Fruit fly (Drosophila melanogaster) Kc167 (cell line): Measurements from ENCODE around the gene CG4025.

Experiments used
- Myc ChIP-seq: fragments of >200 bp; optimal IDR thresholded peaks from 2 replicates; lab custom pipeline; 2017; ENCODE audit warnings: missing external identifiers
- insv ChIP-seq: fragments of >200 bp; optimal IDR thresholded peaks from 3 replicates; lab custom pipeline; 2018; ENCODE audit warnings: missing external identifiers
- psq ChIP-seq: fragments of >200 bp; optimal IDR thresholded peaks from 2 replicates; lab custom pipeline; 2017; ENCODE audit warnings: missing external identifiers

DNA sequence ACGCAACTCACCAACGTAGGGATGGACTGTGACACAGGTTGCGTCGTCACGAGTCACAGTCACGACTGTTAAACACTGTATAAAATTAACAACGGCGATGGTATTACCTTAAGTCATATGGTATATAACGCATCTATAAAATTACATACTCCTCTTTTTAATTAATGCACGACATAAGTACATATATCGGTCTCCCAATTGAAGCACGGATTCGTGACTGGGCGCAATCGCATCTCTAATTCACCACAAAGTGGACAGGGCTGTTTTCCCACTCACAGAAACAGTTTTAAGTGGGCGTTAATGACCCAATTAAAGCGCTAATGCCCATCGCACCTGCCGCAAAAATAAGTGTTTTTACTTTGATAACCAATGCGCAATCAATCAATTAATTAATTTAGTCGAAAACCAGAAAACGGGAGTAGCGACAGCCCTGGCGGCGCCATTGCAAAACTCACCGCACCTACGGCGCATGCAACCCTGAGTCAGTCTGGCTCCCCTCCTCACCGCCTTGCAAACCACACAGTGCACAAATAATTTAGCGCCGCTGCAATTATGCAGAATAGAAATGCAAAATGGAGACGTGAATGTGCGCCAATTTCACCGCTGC is 35.4 kb upstream of the CG4025 start, which contains the start of gene CG4313:
- TF ChIP-seq psq, result no peak
- TF ChIP-seq Myc (lab: Kevin White, UChicago), result no peak
- no peak for TF ChIP-seq insv (lab: Kevin White, UChicago)
